Worm (Caenorhabditis elegans): ENCODE results near the gene fbxa-153.

DNA sequence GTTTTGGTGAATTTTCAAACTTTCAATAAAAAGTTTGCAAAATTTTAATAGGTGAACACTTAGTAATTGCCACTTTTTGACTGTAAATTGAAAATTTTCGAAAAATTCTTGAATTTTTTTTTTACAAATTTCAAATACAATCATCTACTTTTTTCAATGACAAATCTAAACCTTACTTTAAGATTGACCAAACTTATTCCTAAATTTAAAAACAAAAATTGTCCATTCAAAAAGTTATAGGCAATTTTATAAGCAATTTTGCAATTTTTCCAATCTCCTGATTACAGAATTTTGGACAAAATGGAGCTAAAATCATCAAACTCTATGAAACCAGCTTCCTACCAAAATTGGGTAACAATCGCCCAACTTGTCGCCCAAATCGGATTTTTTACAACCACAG, 34.4 kb upstream of the fbxa-153 start, which contains the start of gene str-23:
- TF ChIP-seq ama-1 (optimal IDR thresholded peaks at IDR 0.05) (no peak), hnd-1 (tag; optimal IDR thresholded peaks at IDR 0.05) (no peak), hmbx-1 (tag; optimal IDR thresholded peaks at IDR 0.05) (no peak), sea-1 (GFP tag; conservative IDR thresholded peaks at IDR 0.05) (no peak), tbx-11 (GFP tag; IDR thresholded peaks at IDR 0.05) (no peak), flt-1 (GFP tag; IDR thresholded peaks at IDR 0.05) (no peak), ets-7 (tag; optimal IDR thresholded peaks at IDR 0.05) (no peak), tbx-37 (GFP tag; conservative IDR thresholded peaks at IDR 0.05) (no peak), B0310.2 (tag; optimal IDR thresholded peaks at IDR 0.05) (no peak), hmg-4 (GFP tag; optimal IDR thresholded peaks at IDR 0.05) (no peak), tra-4 (tag; optimal IDR thresholded peaks at IDR 0.05) (no peak), ceh-36 (tag; optimal IDR thresholded peaks at IDR 0.05) (no peak)

Data from whole organism, early embryonic.